Fruit fly (Drosophila melanogaster): Measurements from ENCODE around the gene glec.

glec gene

DNA sequence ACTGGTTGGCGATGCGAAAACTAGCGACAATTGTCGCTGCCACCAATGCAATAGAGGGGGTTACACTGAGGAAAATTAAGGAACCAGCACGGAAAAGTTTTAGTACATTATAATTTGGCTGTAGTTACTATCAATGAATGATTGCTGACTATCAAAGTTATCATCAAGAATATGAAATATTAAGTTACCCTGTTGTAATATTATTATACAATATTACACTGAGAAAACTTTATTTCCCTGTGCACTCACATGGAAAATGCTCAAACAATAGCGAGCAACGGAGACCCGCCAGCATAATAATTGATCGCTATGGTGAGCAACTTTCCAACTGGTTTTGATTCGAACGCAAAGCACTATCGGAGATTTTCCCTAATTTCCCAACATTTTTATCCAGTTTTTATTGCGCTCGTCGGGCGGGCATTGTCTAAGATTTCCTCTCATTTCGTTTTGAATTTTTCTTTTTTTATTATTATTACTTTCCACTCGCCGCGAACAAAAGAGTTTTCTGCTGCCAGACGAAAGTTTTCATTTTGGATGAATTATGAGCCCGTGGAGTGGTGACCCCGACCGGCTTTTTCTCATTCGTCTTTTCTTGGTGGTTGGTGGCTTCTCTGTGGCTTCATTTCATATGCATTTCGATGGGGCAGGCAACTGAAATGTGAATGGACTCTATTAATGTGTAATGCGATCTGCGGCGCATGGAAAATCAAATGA, 6.2 kb upstream of the glec start (continued):
- no peak for TF ChIP-seq pan (optimal IDR thresholded peaks at IDR 0.05)
- peak in 1 of 2 experiments; percentile 69 for TF ChIP-seq pan (GFP tag; optimal IDR thresholded peaks at IDR 0.05 in 1 of 2, IDR thresholded peaks at IDR 0.05 in 1 of 2)
- no peak for TF ChIP-seq HLH54F (GFP tag; optimal IDR thresholded peaks at IDR 0.05)
- TF ChIP-seq CG10979 (tag; optimal IDR thresholded peaks at IDR 0.05): peak; percentile 86
- TF ChIP-seq bcd (GFP tag; optimal IDR thresholded peaks at IDR 0.05): peak; percentile 55
- peak; percentile 31 for TF ChIP-seq Fer1 (GFP tag; optimal IDR thresholded peaks at IDR 0.05)
- TF ChIP-seq salm (tag; optimal IDR thresholded peaks at IDR 0.05): peak; percentile 86
- no peak for TF ChIP-seq z (GFP tag; IDR thresholded peaks at IDR 0.05)
- TF ChIP-seq nmo (GFP tag; optimal IDR thresholded peaks at IDR 0.05): peak; percentile 82
- TF ChIP-seq Dp (GFP tag; optimal IDR thresholded peaks at IDR 0.05): no peak
- peak; percentile 44 for TF ChIP-seq CG10654 (GFP tag; optimal IDR thresholded peaks at IDR 0.05)
- peak; percentile 26 for TF ChIP-seq CG16863 (GFP tag; optimal IDR thresholded peaks at IDR 0.05)
- no peak for TF ChIP-seq CG32532 (GFP tag; IDR thresholded peaks at IDR 0.05)
- no peak for TF ChIP-seq psq (GFP tag; optimal IDR thresholded peaks at IDR 0.05)
- peak; percentile 11 for TF ChIP-seq CG8089 (GFP tag; optimal IDR thresholded peaks at IDR 0.05)
- TF ChIP-seq MTF-1 (GFP tag; optimal IDR thresholded peaks at IDR 0.05; ENCODE audit: borderline replicate concordance): peak; percentile 23
- TF ChIP-seq cato (GFP tag; optimal IDR thresholded peaks at IDR 0.05; ENCODE audit: borderline replicate concordance): peak; percentile 54
- peak; percentile 74 for TF ChIP-seq sisA (GFP tag; IDR thresholded peaks at IDR 0.05)
- peak; percentile 59; the same call in 1 of the 2 replicates for TF ChIP-seq sim (GFP tag; IDR thresholded peaks at IDR 0.05)
- TF ChIP-seq CG12299 (tag; optimal IDR thresholded peaks at IDR 0.05): peak; percentile 85
- no peak for TF ChIP-seq CG11093 (GFP tag; IDR thresholded peaks at IDR 0.05)
- peak; percentile 62; the same call in 2 of the 3 replicates for TF ChIP-seq CG11695 (GFP tag; IDR thresholded peaks at IDR 0.05)
- no peak for TF ChIP-seq ash1 (GFP tag; optimal IDR thresholded peaks at IDR 0.05)
- TF ChIP-seq Rx (GFP tag; IDR thresholded peaks at IDR 0.05): peak; percentile 65
- TF ChIP-seq Adf1 (GFP tag; IDR thresholded peaks at IDR 0.05): no peak
- no peak for TF ChIP-seq CG15073 (GFP tag; optimal IDR thresholded peaks at IDR 0.05)
- no peak for TF ChIP-seq Elba2 (GFP tag; optimal IDR thresholded peaks at IDR 0.05)
- peak; percentile 90 for TF ChIP-seq vvl (GFP tag; IDR thresholded peaks at IDR 0.05)
- peak; percentile 73 for TF ChIP-seq Sox100B (GFP tag; optimal IDR thresholded peaks at IDR 0.05)
- TF ChIP-seq Dip3 (GFP tag; optimal IDR thresholded peaks at IDR 0.05): no peak
- peak; percentile 17; the same call in 1 of the 2 replicates for TF ChIP-seq CG6272 (GFP tag; IDR thresholded peaks at IDR 0.05)
- peak; percentile 11 for TF ChIP-seq TFAM (GFP tag; optimal IDR thresholded peaks at IDR 0.05)
- no peak for TF ChIP-seq CG12744 (GFP tag; optimal IDR thresholded peaks at IDR 0.05)
- peak; percentile 81 for TF ChIP-seq Xbp1 (GFP tag; optimal IDR thresholded peaks at IDR 0.05)
- no peak for TF ChIP-seq caup (GFP tag; optimal IDR thresholded peaks at IDR 0.05; ENCODE audit: severe bottlenecking)
- TF ChIP-seq CG12219 (GFP tag; optimal IDR thresholded peaks at IDR 0.05): peak; percentile 85
- no peak for TF ChIP-seq CG31224 (GFP tag; IDR thresholded peaks at IDR 0.05)
- TF ChIP-seq CG7357 (GFP tag; IDR thresholded peaks at IDR 0.05): peak; percentile 68; the same call in 1 of the 3 replicates
- TF ChIP-seq prd (optimal IDR thresholded peaks at IDR 0.05): no peak
- TF ChIP-seq prd (GFP tag; IDR thresholded peaks at IDR 0.05): peak; percentile 77
- TF ChIP-seq CG13287 (GFP tag; IDR thresholded peaks at IDR 0.05; ENCODE audit: partially characterized antibody): no peak
- TF ChIP-seq lilli (GFP tag; optimal IDR thresholded peaks at IDR 0.05): peak; percentile 42
- peak; percentile 51 for TF ChIP-seq Six4 (GFP tag; optimal IDR thresholded peaks at IDR 0.05)
- TF ChIP-seq her (GFP tag; optimal IDR thresholded peaks at IDR 0.05): peak; percentile 41
- TF ChIP-seq Poxn (GFP tag; IDR thresholded peaks at IDR 0.05): no peak
- peak; percentile 63 for TF ChIP-seq CG6254 (GFP tag; optimal IDR thresholded peaks at IDR 0.05)
- TF ChIP-seq PHDP (tag; optimal IDR thresholded peaks at IDR 0.05): peak; percentile 84
- TF ChIP-seq ara (GFP tag; IDR thresholded peaks at IDR 0.05): peak; percentile 90
- TF ChIP-seq trem (tag; optimal IDR thresholded peaks at IDR 0.05): peak; percentile 71
- TF ChIP-seq CG18599 (GFP tag; optimal IDR thresholded peaks at IDR 0.05): peak; percentile 3
